Fruit fly (Drosophila melanogaster) whole organism, adult: ENCODE data around the gene CG2652.
A peak's percentile ranks its signal among the peaks of the same experiment; 100 is the strongest.

Experiments
- CG11617 ChIP-seq: fragments of 200-800 bp; sonication (Bioruptor generic); optimal IDR thresholded peaks from 2 replicates; lab custom pipeline; 2017; ENCODE audit warnings: mild to moderate bottlenecking, missing biosample characterization, missing genetic modification reagents, missing genetic modification characterization
- CG12768 ChIP-seq: fragments of 200-800 bp; sonication (Bioruptor generic); optimal IDR thresholded peaks from 2 replicates; lab custom pipeline; 2017; ENCODE audit warnings: missing biosample characterization, missing genetic modification characterization, mild to moderate bottlenecking, moderate library complexity, missing genetic modification reagents
- CG14711 ChIP-seq: fragments of 200-800 bp; sonication (Bioruptor generic); optimal IDR thresholded peaks from 2 replicates; lab custom pipeline; 2018; ENCODE audit warnings: missing biosample characterization, mild to moderate bottlenecking, missing genetic modification characterization, moderate library complexity
- CG1620 ChIP-seq: fragments of 200-800 bp; sonication (Bioruptor generic); optimal IDR thresholded peaks from 2 replicates; lab custom pipeline; 2016; ENCODE audit warnings: missing biosample characterization, missing genetic modification characterization
- CG33017 ChIP-seq: fragments of 200-800 bp; sonication (Bioruptor generic); optimal IDR thresholded peaks from 2 replicates; lab custom pipeline; 2018; ENCODE audit warnings: missing biosample characterization, mild to moderate bottlenecking, missing genetic modification characterization, moderate library complexity
- CG5204 ChIP-seq: fragments of 200-800 bp; sonication (Bioruptor generic); optimal IDR thresholded peaks from 2 replicates; lab custom pipeline; 2016; ENCODE audit warnings: missing biosample characterization, missing genetic modification characterization
- CG7045 ChIP-seq: fragments of 200-800 bp; sonication (Bioruptor generic); optimal IDR thresholded peaks from 2 replicates; lab custom pipeline; 2017; ENCODE audit warnings: missing biosample characterization, mild to moderate bottlenecking, missing genetic modification characterization
- CG7101 ChIP-seq: fragments of 200-800 bp; sonication (Bioruptor generic); optimal IDR thresholded peaks from 2 replicates; lab custom pipeline; 2018; ENCODE audit warnings: missing biosample characterization, mild to moderate bottlenecking, missing genetic modification characterization, moderate library complexity
- Clk ChIP-seq: fragments of 200-800 bp; sonication (Bioruptor generic); optimal IDR thresholded peaks from 2 replicates; lab custom pipeline; 2017; ENCODE audit warnings: missing biosample characterization, missing genetic modification characterization
- Crg-1 ChIP-seq: fragments of 200-800 bp; sonication (Bioruptor generic); optimal IDR thresholded peaks from 2 replicates; lab custom pipeline; 2016; ENCODE audit warnings: missing biosample characterization, missing genetic modification characterization
- Hr96 ChIP-seq: fragments of 200-800 bp; sonication (Bioruptor generic); optimal IDR thresholded peaks from 2 replicates; lab custom pipeline; 2016; ENCODE audit warnings: missing biosample characterization, missing genetic modification characterization
- Mnt ChIP-seq: fragments of 200-800 bp; sonication (Bioruptor generic); optimal IDR thresholded peaks from 2 replicates; lab custom pipeline; 2016; ENCODE audit warnings: missing biosample characterization, mild to moderate bottlenecking, missing genetic modification characterization
- bab1 ChIP-seq: fragments of 200-800 bp; sonication (Bioruptor generic); optimal IDR thresholded peaks from 3 replicates; lab custom pipeline; 2019; ENCODE audit warnings: missing biosample characterization, mild to moderate bottlenecking, missing genetic modification characterization, moderate library complexity
- cic ChIP-seq: fragments of 200-800 bp; sonication (Bioruptor generic); optimal IDR thresholded peaks from 2 replicates; lab custom pipeline; 2017; ENCODE audit warnings: missing biosample characterization, mild to moderate bottlenecking, missing genetic modification characterization, moderate library complexity
- cnc ChIP-seq, 2 experiments: fragments of >200 bp; optimal IDR thresholded peaks; 2 replicates each; lab custom pipeline; 2017
- kay ChIP-seq: fragments of 200-800 bp; sonication (Bioruptor generic); peaks from one replicate; lab custom pipeline; 2016; ENCODE audit warnings: missing biosample characterization, missing genetic modification characterization, borderline replicate concordance
- ovo ChIP-seq: fragments of 200-800 bp; sonication (Bioruptor generic); optimal IDR thresholded peaks from 2 replicates; lab custom pipeline; 2016; ENCODE audit warnings: missing biosample characterization, missing genetic modification characterization
- pad ChIP-seq: fragments of 200-800 bp; sonication (Bioruptor generic); optimal IDR thresholded peaks from 3 replicates; lab custom pipeline; 2017; ENCODE audit warnings: missing biosample characterization, missing genetic modification characterization, mild to moderate bottlenecking, moderate library complexity, missing genetic modification reagents
- tj ChIP-seq: fragments of 200-800 bp; sonication (Bioruptor generic); optimal IDR thresholded peaks from 3 replicates; lab custom pipeline; 2017; ENCODE audit warnings: missing biosample characterization, mild to moderate bottlenecking, missing genetic modification characterization, moderate library complexity
- toe ChIP-seq: fragments of 200-800 bp; sonication (Bioruptor generic); optimal IDR thresholded peaks from 2 replicates; lab custom pipeline; 2016; ENCODE audit warnings: missing biosample characterization, missing genetic modification characterization

Gene CG2652

dm6 chrX:2659430-2660075, 23.2 kb downstream of the CG2652 start:
- TF ChIP-seq Mnt (GFP tag; lab: Kevin White, UChicago) (no peak), CG33017 (tag; lab: Kevin White, UChicago) (no peak), tj (GFP tag; lab: Kevin White, UChicago) (no peak), CG12768 (GFP tag; lab: Kevin White, UChicago) (no peak), Hr96 (GFP tag; lab: Kevin White, UChicago) (no peak)

- TF ChIP-seq ovo (GFP tag; lab: Kevin White, UChicago) (no peak), CG1620 (no peak), kay (GFP tag; lab: Kevin White, UChicago) (peak; percentile 62), cnc (optimal IDR thresholded peaks at IDR 0.05; lab: Kevin White, UChicago) (no peak), Mnt (GFP tag; lab: Kevin White, UChicago) (peak; percentile 79), CG5204 (no peak), Crg-1 (GFP tag; lab: Kevin White, UChicago) (no peak), CG33017 (tag; lab: Kevin White, UChicago) (no peak), Hr96 (GFP tag; lab: Kevin White, UChicago) (no peak), CG7101 (tag; lab: Kevin White, UChicago) (peak; percentile 10), tj (GFP tag; lab: Kevin White, UChicago) (peak; percentile 94), pad (GFP tag; lab: Kevin White, UChicago) (peak; percentile 78), CG11617 (GFP tag; lab: Kevin White, UChicago) (no peak), bab1 (GFP tag; lab: Kevin White, UChicago) (peak; percentile 34), cic (GFP tag; lab: Kevin White, UChicago) (peak; percentile 71), CG12768 (GFP tag; lab: Kevin White, UChicago) (no peak), CG14711 (tag; lab: Kevin White, UChicago) (no peak)
Measured at dm6 chrX:2658258-2658853, 24.4 kb downstream of the CG2652 start.

- TF ChIP-seq CG7045 (no peak), kay (GFP tag; lab: Kevin White, UChicago) (peak; percentile 68)
Measured at dm6 chrX:2657220-2657619, 25.5 kb downstream of the CG2652 start.

- no peak for TF ChIP-seq ovo (GFP tag; lab: Kevin White, UChicago)
- TF ChIP-seq kay (GFP tag; lab: Kevin White, UChicago) = no peak
- no peak for TF ChIP-seq CG5204
- TF ChIP-seq cnc (optimal IDR thresholded peaks at IDR 0.05; lab: Kevin White, UChicago) = no peak
- no peak for TF ChIP-seq tj (GFP tag; lab: Kevin White, UChicago)
- no peak for TF ChIP-seq Crg-1 (GFP tag; lab: Kevin White, UChicago)
- TF ChIP-seq CG33017 (tag; lab: Kevin White, UChicago) = no peak
- TF ChIP-seq Hr96 (GFP tag; lab: Kevin White, UChicago) = no peak
- TF ChIP-seq Mnt (GFP tag; lab: Kevin White, UChicago) = no peak
- TF ChIP-seq CG7101 (tag; lab: Kevin White, UChicago) = no peak
Measured at dm6 chrX:2655998-2656397, 26.7 kb downstream of the CG2652 start.

- TF ChIP-seq CG5204 (no peak), ovo (GFP tag; lab: Kevin White, UChicago) (no peak), CG11617 (GFP tag; lab: Kevin White, UChicago) (no peak), CG12768 (GFP tag; lab: Kevin White, UChicago) (no peak), toe (no peak), Hr96 (GFP tag; lab: Kevin White, UChicago) (no peak), Crg-1 (GFP tag; lab: Kevin White, UChicago) (no peak), cnc (optimal IDR thresholded peaks at IDR 0.05; lab: Kevin White, UChicago) (no peak), CG1620 (no peak), CG14711 (tag; lab: Kevin White, UChicago) (no peak), kay (GFP tag; lab: Kevin White, UChicago) (no peak)
Measured at dm6 chrX:2655479-2655878, 27.3 kb downstream of the CG2652 start.

- peak; percentile 49 for TF ChIP-seq cic (GFP tag; lab: Kevin White, UChicago)
- TF ChIP-seq kay (GFP tag; lab: Kevin White, UChicago) = peak; percentile 55
- TF ChIP-seq Clk (GFP tag; lab: Kevin White, UChicago) = no peak
- no peak for TF ChIP-seq pad (GFP tag; lab: Kevin White, UChicago)
- no peak for TF ChIP-seq ovo (GFP tag; lab: Kevin White, UChicago)
- TF ChIP-seq CG33017 (tag; lab: Kevin White, UChicago) = no peak
- no peak for TF ChIP-seq CG1620
- TF ChIP-seq CG14711 (tag; lab: Kevin White, UChicago) = no peak
- peak; percentile 18 for TF ChIP-seq Mnt (GFP tag; lab: Kevin White, UChicago)
- TF ChIP-seq CG12768 (GFP tag; lab: Kevin White, UChicago) = no peak
- peak; percentile 14 for TF ChIP-seq tj (GFP tag; lab: Kevin White, UChicago)
- TF ChIP-seq bab1 (GFP tag; lab: Kevin White, UChicago) = no peak
- TF ChIP-seq cnc (optimal IDR thresholded peaks at IDR 0.05; lab: Kevin White, UChicago) = no peak
Measured at dm6 chrX:2653533-2654296, 29.0 kb downstream of the CG2652 start.
